Fruit fly (Drosophila melanogaster) whole organism, embryonic: ENCODE data around the gene Dredd.
A peak's percentile ranks its signal among the peaks of the same experiment; 100 is the strongest.

Experiments used
- Ada2b ChIP-seq: fragments of 200-800 bp; sonication (Bioruptor generic); IDR thresholded peaks from 2 replicates; pipeline ENCODE4 v1.3.6; 2022; ENCODE audit warnings: missing biosample characterization, missing genetic modification characterization
- Bgb ChIP-seq: fragments of 200-800 bp; sonication (Bioruptor generic); IDR thresholded peaks from 2 replicates; pipeline ENCODE4 v1.3.6; 2022; ENCODE audit warnings: missing biosample characterization, missing genetic modification characterization; ENCODE audit not compliant: partially characterized antibody
- CG10979 ChIP-seq: fragments of 200-800 bp; sonication (Bioruptor generic); optimal IDR thresholded peaks from 2 replicates; lab custom pipeline; 2018; ENCODE audit warnings: missing biosample characterization, mild to moderate bottlenecking, missing genetic modification characterization, moderate library complexity
- CG11398 ChIP-seq: fragments of 200-800 bp; sonication (Bioruptor generic); optimal IDR thresholded peaks from 2 replicates; lab custom pipeline; 2016; ENCODE audit warnings: missing biosample characterization, missing genetic modification characterization
- CG11560 ChIP-seq: fragments of 200-800 bp; sonication (Bioruptor generic); IDR thresholded peaks from 3 replicates; pipeline ENCODE4 v1.3.6; 2022; ENCODE audit warnings: missing biosample characterization, missing genetic modification characterization
- CG12155 ChIP-seq: fragments of 200-800 bp; sonication (Bioruptor generic); optimal IDR thresholded peaks from 3 replicates; lab custom pipeline; 2016; ENCODE audit warnings: missing biosample characterization, missing genetic modification characterization
- CG12219 ChIP-seq: fragments of 200-800 bp; sonication (Bioruptor generic); optimal IDR thresholded peaks from 3 replicates; lab custom pipeline; 2018; ENCODE audit warnings: missing biosample characterization, mild to moderate bottlenecking, missing genetic modification characterization
- CG13624 ChIP-seq: fragments of 200-800 bp; sonication (Bioruptor generic); optimal IDR thresholded peaks from 2 replicates; lab custom pipeline; 2016; ENCODE audit warnings: missing biosample characterization, missing genetic modification characterization
- CG15011 ChIP-seq: fragments of 200-800 bp; sonication (Bioruptor generic); optimal IDR thresholded peaks from 3 replicates; lab custom pipeline; 2018; ENCODE audit warnings: missing biosample characterization, mild to moderate bottlenecking, missing genetic modification characterization
- CG1529 ChIP-seq: fragments of 200-800 bp; sonication (Bioruptor generic); optimal IDR thresholded peaks from 3 replicates; lab custom pipeline; 2018; ENCODE audit warnings: missing biosample characterization, missing genetic modification characterization
- CG15514 ChIP-seq: fragments of 200-800 bp; sonication (Bioruptor generic); optimal IDR thresholded peaks from 3 replicates; lab custom pipeline; 2017; ENCODE audit warnings: missing biosample characterization, missing genetic modification characterization, mild to moderate bottlenecking, moderate library complexity, missing genetic modification reagents
- CG18011 ChIP-seq: fragments of 200-800 bp; sonication (Bioruptor generic); optimal IDR thresholded peaks from 2 replicates; lab custom pipeline; 2017; ENCODE audit warnings: missing biosample characterization, missing genetic modification characterization, mild to moderate bottlenecking, moderate library complexity, missing genotype
- CG18619 ChIP-seq: fragments of 200-800 bp; sonication (Bioruptor generic); optimal IDR thresholded peaks from 3 replicates; lab custom pipeline; 2017; ENCODE audit warnings: missing biosample characterization, mild to moderate bottlenecking, missing genetic modification characterization
- CG30403 ChIP-seq: fragments of 200-800 bp; sonication (Bioruptor generic); optimal IDR thresholded peaks from 3 replicates; lab custom pipeline; 2016; ENCODE audit warnings: missing biosample characterization, missing genetic modification characterization
- CG31441 ChIP-seq: fragments of 200-800 bp; sonication (Bioruptor generic); IDR thresholded peaks from 2 replicates; pipeline ENCODE4 v1.3.6; 2022; ENCODE audit warnings: missing biosample characterization, missing genetic modification characterization
- CG32767 ChIP-seq: fragments of 200-800 bp; sonication (Bioruptor generic); IDR thresholded peaks from 2 replicates; pipeline ENCODE4 v1.3.6; 2022; ENCODE audit warnings: missing biosample characterization, missing genetic modification characterization
- CG4360 ChIP-seq: fragments of 200-800 bp; sonication (Bioruptor generic); IDR thresholded peaks from 2 replicates; pipeline ENCODE4 v1.3.6; 2022; ENCODE audit warnings: missing biosample characterization, missing genetic modification characterization
- CG43689 ChIP-seq: fragments of 200-800 bp; sonication (Bioruptor generic); IDR thresholded peaks from 2 replicates; pipeline ENCODE4 v1.3.6; 2022; ENCODE audit warnings: missing biosample characterization, missing genetic modification characterization
- CG4820 ChIP-seq: fragments of 200-800 bp; sonication (Bioruptor generic); optimal IDR thresholded peaks from 3 replicates; lab custom pipeline; 2016; ENCODE audit warnings: missing biosample characterization, missing genetic modification characterization
- CG6765 ChIP-seq: fragments of 200-800 bp; sonication (Bioruptor generic); optimal IDR thresholded peaks from 3 replicates; lab custom pipeline; 2017; ENCODE audit warnings: missing biosample characterization, mild to moderate bottlenecking, missing genetic modification characterization
- CG7357 ChIP-seq: fragments of 200-800 bp; sonication (Bioruptor generic); IDR thresholded peaks from 3 replicates; pipeline ENCODE4 v1.3.6; 2022; ENCODE audit warnings: missing biosample characterization, missing genetic modification characterization
- CG9797 ChIP-seq: fragments of 200-800 bp; sonication (Bioruptor generic); optimal IDR thresholded peaks from 3 replicates; lab custom pipeline; 2018; ENCODE audit warnings: missing biosample characterization, mild to moderate bottlenecking, missing genetic modification characterization
- CG9932 ChIP-seq: fragments of 200-800 bp; sonication (Bioruptor generic); IDR thresholded peaks from 2 replicates; pipeline ENCODE4 v1.3.6; 2022; ENCODE audit warnings: missing biosample characterization, missing genetic modification characterization
- CoRest ChIP-seq: fragments of 200-800 bp; sonication (Bioruptor generic); optimal IDR thresholded peaks from 3 replicates; lab custom pipeline; 2018; ENCODE audit warnings: missing biosample characterization, mild to moderate bottlenecking, missing genetic modification characterization, moderate library complexity
- D19B ChIP-seq: fragments of 200-800 bp; sonication (Bioruptor generic); optimal IDR thresholded peaks from 2 replicates; lab custom pipeline; 2017; ENCODE audit warnings: missing biosample characterization, mild to moderate bottlenecking, missing genetic modification characterization
- Dll ChIP-seq: fragments of 200-800 bp; sonication (Bioruptor generic); IDR thresholded peaks from 4 replicates; pipeline ENCODE4 v1.3.6; 2022; ENCODE audit warnings: missing biosample characterization, missing genetic modification characterization; ENCODE audit not compliant: partially characterized antibody
- Fer1 ChIP-seq: fragments of 200-800 bp; sonication (Bioruptor generic); optimal IDR thresholded peaks from 2 replicates; lab custom pipeline; 2017; ENCODE audit warnings: missing biosample characterization, mild to moderate bottlenecking, missing genetic modification characterization
- HLH54F ChIP-seq: fragments of 200-800 bp; sonication (Bioruptor generic); optimal IDR thresholded peaks from 3 replicates; lab custom pipeline; 2016; ENCODE audit warnings: missing biosample characterization, missing genetic modification characterization
- Kr ChIP-seq: fragments of 200-800 bp; sonication (Bioruptor generic); optimal IDR thresholded peaks from 2 replicates; lab custom pipeline; 2017; ENCODE audit warnings: missing biosample characterization, mild to moderate bottlenecking, missing genetic modification characterization
- Med ChIP-seq: fragments of 200-800 bp; sonication (Bioruptor generic); peaks from one replicate; lab custom pipeline; 2016; ENCODE audit warnings: missing biosample characterization, missing genetic modification characterization, mild to moderate bottlenecking, inconsistent platforms, moderate library complexity
- NC2β ChIP-seq: fragments of 200-800 bp; sonication (Bioruptor generic); optimal IDR thresholded peaks from 2 replicates; lab custom pipeline; 2016; ENCODE audit warnings: missing biosample characterization, missing genetic modification characterization
- NFAT ChIP-seq: fragments of 200-800 bp; sonication (Bioruptor generic); IDR thresholded peaks from 2 replicates; pipeline ENCODE4 v1.3.6; 2022; ENCODE audit warnings: missing biosample characterization, missing genetic modification characterization
- YL-1 ChIP-seq: fragments of 200-800 bp; sonication (Bioruptor generic); optimal IDR thresholded peaks from 3 replicates; lab custom pipeline; 2017; ENCODE audit warnings: missing biosample characterization, mild to moderate bottlenecking, missing genetic modification characterization
- ato ChIP-seq: fragments of 200-800 bp; sonication (Bioruptor generic); IDR thresholded peaks from 2 replicates; pipeline ENCODE4 v1.3.6; 2022; ENCODE audit warnings: missing biosample characterization, missing genetic modification characterization; ENCODE audit not compliant: partially characterized antibody
- bbx ChIP-seq: fragments of 200-800 bp; sonication (Bioruptor generic); IDR thresholded peaks from 2 replicates; pipeline ENCODE4 v1.3.6; 2022; ENCODE audit warnings: missing biosample characterization, missing genetic modification characterization; ENCODE audit not compliant: partially characterized antibody
- dmrt99B ChIP-seq: fragments of 200-800 bp; sonication (Bioruptor generic); optimal IDR thresholded peaks from 2 replicates; lab custom pipeline; 2018; ENCODE audit warnings: missing biosample characterization, mild to moderate bottlenecking, missing genetic modification characterization, moderate library complexity
- ewg ChIP-seq: fragments of 200-800 bp; sonication (Bioruptor generic); optimal IDR thresholded peaks from 3 replicates; lab custom pipeline; 2017; ENCODE audit warnings: mild to moderate bottlenecking, missing biosample characterization, missing genetic modification reagents, missing genetic modification characterization
- fd64A ChIP-seq: fragments of 200-800 bp; sonication (Bioruptor generic); optimal IDR thresholded peaks from 3 replicates; lab custom pipeline; 2018; ENCODE audit warnings: missing biosample characterization, mild to moderate bottlenecking, missing genetic modification characterization
- gsb-n ChIP-seq: fragments of 200-800 bp; sonication (Bioruptor generic); optimal IDR thresholded peaks from 3 replicates; lab custom pipeline; 2018; ENCODE audit warnings: missing biosample characterization, mild to moderate bottlenecking, missing genetic modification characterization
- gt ChIP-seq: fragments of 200-800 bp; sonication (Bioruptor generic); IDR thresholded peaks from 2 replicates; pipeline ENCODE4 v1.3.6; 2022; ENCODE audit warnings: missing biosample characterization, missing genetic modification characterization
- kni ChIP-seq: fragments of 200-800 bp; sonication (Bioruptor generic); optimal IDR thresholded peaks from 3 replicates; lab custom pipeline; 2017; ENCODE audit warnings: mild to moderate bottlenecking, missing biosample characterization, missing genetic modification reagents, missing genetic modification characterization
- pho ChIP-seq: fragments of 200-800 bp; sonication (Bioruptor generic); optimal IDR thresholded peaks from 2 replicates; lab custom pipeline; 2016; ENCODE audit warnings: missing biosample characterization, missing genetic modification characterization
- phol ChIP-seq: fragments of 200-800 bp; sonication (Bioruptor generic); optimal IDR thresholded peaks from 3 replicates; lab custom pipeline; 2018; ENCODE audit warnings: missing biosample characterization, mild to moderate bottlenecking, missing genetic modification characterization, moderate library complexity
- repo ChIP-seq: fragments of 200-800 bp; sonication (Bioruptor generic); optimal IDR thresholded peaks from 2 replicates; lab custom pipeline; 2016; ENCODE audit warnings: missing biosample characterization, missing genetic modification characterization
- salm ChIP-seq: fragments of 200-800 bp; sonication (Bioruptor generic); optimal IDR thresholded peaks from 2 replicates; lab custom pipeline; 2018; ENCODE audit warnings: missing biosample characterization, mild to moderate bottlenecking, missing genetic modification characterization
- sens ChIP-seq: fragments of 200-800 bp; sonication (Bioruptor generic); peaks from one replicate; lab custom pipeline; 2016; ENCODE audit warnings: missing biosample characterization, missing genetic modification characterization
- sug ChIP-seq: fragments of 200-800 bp; optimal IDR thresholded peaks from 2 replicates; lab custom pipeline; 2019; ENCODE audit warnings: missing biosample characterization, mild to moderate bottlenecking, missing genetic modification characterization, moderate library complexity
- tin ChIP-seq: fragments of 200-800 bp; sonication (Bioruptor generic); optimal IDR thresholded peaks from 3 replicates; lab custom pipeline; 2016; ENCODE audit warnings: missing biosample characterization, missing genetic modification characterization
- trem ChIP-seq: fragments of 200-800 bp; optimal IDR thresholded peaks from 3 replicates; lab custom pipeline; 2019; ENCODE audit warnings: missing biosample characterization, mild to moderate bottlenecking, missing genetic modification characterization, moderate library complexity
- wdn ChIP-seq: fragments of 200-800 bp; sonication (Bioruptor generic); IDR thresholded peaks from 2 replicates; pipeline ENCODE4 v1.3.6; 2022; ENCODE audit warnings: missing biosample characterization, missing genetic modification characterization

Dredd gene

dm6 chrX:629239-629821, 6.0 kb downstream of the Dredd start, which contains the start of the genes RpL36 and Mybbp1A (continued):
- peak; percentile 85 for TF ChIP-seq CG18619 (GFP tag; lab: Kevin White, UChicago)
- TF ChIP-seq salm: no peak
- TF ChIP-seq Fer1: peak; percentile 87
- 0 out of 2 replicates have a peak, but pooled peaks have one; percentile 16 for TF ChIP-seq Ada2b
- TF ChIP-seq CG11398 (GFP tag; lab: Kevin White, UChicago): peak; percentile 65
- no peak for TF ChIP-seq gt (GFP tag; lab: Robert Waterston, UW)
- peak; percentile 42; the same call in 1 of the 3 replicates for TF ChIP-seq CG11560 (tag; lab: Robert Waterston, UW)
- TF ChIP-seq sens (GFP tag; lab: Kevin White, UChicago): peak; percentile 93
- peak; percentile 68 for TF ChIP-seq CG9797 (GFP tag; lab: Kevin White, UChicago)
- TF ChIP-seq wdn (GFP tag; lab: Robert Waterston, UW): 0 out of 2 replicates have a peak, but pooled peaks have one; percentile 43
- no peak for TF ChIP-seq CG4360 (GFP tag; lab: Robert Waterston, UW)
- TF ChIP-seq ato (GFP tag; lab: Robert Waterston, UW): peak; percentile 81
- peak; percentile 37; the same call in 1 of the 2 replicates for TF ChIP-seq CG43689 (GFP tag; lab: Robert Waterston, UW)
- peak; percentile 84 for TF ChIP-seq YL-1 (GFP tag; lab: Kevin White, UChicago)
- peak; percentile 60 for TF ChIP-seq sug (tag; lab: Kevin White, UChicago)
- peak; percentile 68 for TF ChIP-seq CG9932
- TF ChIP-seq CG6765: peak; percentile 79
- peak; percentile 84 for TF ChIP-seq ewg (GFP tag; lab: Kevin White, UChicago)
- peak; percentile 80 for TF ChIP-seq HLH54F (GFP tag; lab: Kevin White, UChicago)
- peak; percentile 70 for TF ChIP-seq CG31441 (GFP tag; lab: Robert Waterston, UW)
- TF ChIP-seq CG10979 (tag; lab: Kevin White, UChicago): peak; percentile 51
- peak; percentile 95 for TF ChIP-seq NC2β (GFP tag; lab: Kevin White, UChicago)
- peak; percentile 47 for TF ChIP-seq CG18011 (GFP tag; lab: Kevin White, UChicago)
- peak; percentile 87 for TF ChIP-seq Bgb (GFP tag; lab: Robert Waterston, UW)
- TF ChIP-seq CG13624 (GFP tag; lab: Kevin White, UChicago): peak; percentile 86
- TF ChIP-seq CG4820: peak; percentile 47
- no peak for TF ChIP-seq CG7357 (GFP tag; lab: Robert Waterston, UW)
- peak; percentile 52 for TF ChIP-seq CG12155 (GFP tag; lab: Kevin White, UChicago)
- TF ChIP-seq CG12219: peak; percentile 42
- peak; percentile 76 for TF ChIP-seq trem (tag; lab: Kevin White, UChicago)
- TF ChIP-seq CG15011 (GFP tag; lab: Kevin White, UChicago): peak; percentile 75
- TF ChIP-seq kni (GFP tag; lab: Kevin White, UChicago): peak; percentile 79
- peak; percentile 43 for TF ChIP-seq D19B (GFP tag; lab: Kevin White, UChicago)
- peak; percentile 71 for TF ChIP-seq NFAT (GFP tag; lab: Robert Waterston, UW)
- peak; percentile 23 for TF ChIP-seq CG1529 (GFP tag; lab: Kevin White, UChicago)
- TF ChIP-seq pho (GFP tag; lab: Kevin White, UChicago): peak; percentile 86
- TF ChIP-seq gsb-n: no peak
- peak; percentile 66 for TF ChIP-seq CoRest (tag; lab: Kevin White, UChicago)
- peak; percentile 68 for TF ChIP-seq fd64A (GFP tag; lab: Kevin White, UChicago)
- peak; percentile 66 for TF ChIP-seq repo (GFP tag; lab: Kevin White, UChicago)
- TF ChIP-seq CG32767 (GFP tag; lab: Robert Waterston, UW): 0 out of 2 replicates have a peak, but pooled peaks have one; percentile 41
- no peak for TF ChIP-seq dmrt99B (tag; lab: Kevin White, UChicago)
- TF ChIP-seq Dll (GFP tag; lab: Robert Waterston, UW): peak; percentile 90
- peak; percentile 72 for TF ChIP-seq CG30403
- peak; percentile 80 for TF ChIP-seq bbx (GFP tag; lab: Robert Waterston, UW)
- no peak for TF ChIP-seq Kr (GFP tag; lab: Kevin White, UChicago)
- peak; percentile 93 for TF ChIP-seq CG15514 (GFP tag; lab: Kevin White, UChicago)
- TF ChIP-seq Med (GFP tag; lab: Kevin White, UChicago): peak; percentile 98
- peak; percentile 65 for TF ChIP-seq tin (GFP tag; lab: Kevin White, UChicago)
- peak; percentile 90 for TF ChIP-seq phol (tag; lab: Kevin White, UChicago)
